Worm (Caenorhabditis elegans): ENCODE results near the gene cutl-23.

DNA sequence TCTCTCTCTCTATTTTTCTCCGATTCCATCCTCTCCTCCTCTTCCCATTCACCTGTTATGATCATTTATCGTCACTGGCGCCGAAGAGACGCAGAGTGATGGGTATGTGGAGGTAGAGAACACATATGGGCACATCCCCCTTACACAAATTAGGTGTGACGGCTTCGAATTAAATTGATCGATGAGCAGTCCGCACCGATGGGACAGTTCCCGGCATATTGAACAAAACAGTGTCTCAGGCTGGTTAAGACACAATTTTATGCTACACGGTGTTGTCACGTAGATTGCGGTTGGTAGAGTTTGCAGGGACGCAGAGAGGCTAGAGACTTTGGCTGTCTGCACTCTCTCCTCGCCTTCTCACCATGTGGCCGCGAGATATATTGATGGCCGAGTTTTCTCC is 44.8 kb downstream of the cutl-23 start, which contains the start of gene R12B2.7:
- TF ChIP-seq unc-39 (tag; optimal IDR thresholded peaks at IDR 0.05) = no peak
- TF ChIP-seq fkh-2 (tag; optimal IDR thresholded peaks at IDR 0.05) = no peak
- TF ChIP-seq nhr-11 (tag; optimal IDR thresholded peaks at IDR 0.05) = no peak
- no peak for TF ChIP-seq unc-62 (GFP tag; optimal IDR thresholded peaks at IDR 0.05)
- TF ChIP-seq nhr-237 (tag; optimal IDR thresholded peaks at IDR 0.05) = no peak
- TF ChIP-seq nhr-25 (tag; optimal IDR thresholded peaks at IDR 0.05) = peak; percentile 40
- no peak for TF ChIP-seq nhr-77 (tag; optimal IDR thresholded peaks at IDR 0.05)
- TF ChIP-seq nhr-67 (tag; optimal IDR thresholded peaks at IDR 0.05) = no peak
- TF ChIP-seq ama-1 (optimal IDR thresholded peaks at IDR 0.05) = no peak
- no peak for TF ChIP-seq elt-3 (tag; optimal IDR thresholded peaks at IDR 0.05)
- no peak for TF ChIP-seq elt-1 (tag; optimal IDR thresholded peaks at IDR 0.05)
- no peak for TF ChIP-seq fos-1 (tag; optimal IDR thresholded peaks at IDR 0.05)
- no peak for TF ChIP-seq nhr-76 (tag; optimal IDR thresholded peaks at IDR 0.05)

Measured in whole organism, L3 larva.